Fruit fly (Drosophila melanogaster) whole organism: Measurements from ENCODE around the gene CG6972.

Experiments
- CG8478 ChIP-seq: fragments of >200 bp; optimal IDR thresholded peaks from 2 replicates; lab custom pipeline; 2018; ENCODE audit warnings: inconsistent platforms
- Dll ChIP-seq: fragments of >200 bp; optimal IDR thresholded peaks from 2 replicates; lab custom pipeline; 2017
- EcR ChIP-seq, 2 experiments: fragments of >200 bp; optimal IDR thresholded peaks; 2 replicates each; lab custom pipeline; 2017; ENCODE audit warnings: missing biosample characterization in 2 of 2, missing genetic modification characterization in 2 of 2, missing genetic modification reagents in 2 of 2
- pan ChIP-seq: fragments of >200 bp; optimal IDR thresholded peaks from 2 replicates; lab custom pipeline; 2017
- psq ChIP-seq: fragments of >200 bp; optimal IDR thresholded peaks from 2 replicates; lab custom pipeline; 2017
- usp ChIP-seq: fragments of >200 bp; optimal IDR thresholded peaks from 2 replicates; lab custom pipeline; 2017; ENCODE audit warnings: missing biosample characterization, missing genetic modification characterization, mixed read lengths

dm6 chr3R:22673528-22673959, 28.3 kb upstream of the CG6972 start:
- TF ChIP-seq usp, result no peak
- TF ChIP-seq psq (lab: Kevin White, UChicago), result no peak
- no peak for TF ChIP-seq pan (lab: Kevin White, UChicago)
- no peak for TF ChIP-seq CG8478 (lab: Kevin White, UChicago)
- no peak for TF ChIP-seq EcR (GFP tag; optimal IDR thresholded peaks at IDR 0.05; lab: Kevin White, UChicago)
- no peak for TF ChIP-seq Dll (lab: Kevin White, UChicago)
